Worm (Caenorhabditis elegans): Measurements from ENCODE around the gene C25E10.16.

DNA sequence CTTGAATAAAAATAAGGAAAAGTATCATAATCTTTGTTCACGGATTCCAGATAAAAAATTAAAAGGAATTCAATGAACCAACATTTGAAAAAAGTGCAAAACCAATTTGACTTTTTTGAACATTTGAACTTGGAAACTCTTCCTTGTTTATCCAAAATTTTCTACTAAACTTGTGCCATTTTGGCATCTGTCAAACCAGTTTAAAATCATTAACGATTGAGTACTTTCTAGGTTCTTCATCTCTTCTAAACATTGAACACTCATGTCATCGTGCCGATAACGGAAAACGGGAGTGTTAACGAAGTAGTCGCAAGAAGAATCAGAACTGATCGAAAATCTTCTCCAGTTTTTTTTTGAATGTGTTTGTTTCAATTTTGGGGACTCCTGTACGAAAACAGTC is 24.9 kb upstream of the C25E10.16 start:
- no peak for TF ChIP-seq dpl-1 (GFP tag; optimal IDR thresholded peaks at IDR 0.05)
- no peak for TF ChIP-seq T07F8.4 (tag; optimal IDR thresholded peaks at IDR 0.05)
- no peak for TF ChIP-seq unc-62 (GFP tag; optimal IDR thresholded peaks at IDR 0.05)
- TF ChIP-seq tbx-9 (tag; optimal IDR thresholded peaks at IDR 0.05; ENCODE audit: borderline replicate concordance) = no peak
- no peak for TF ChIP-seq Y56A3A.18 (GFP tag; IDR thresholded peaks at IDR 0.05)
- no peak for TF ChIP-seq mxl-1 (tag; optimal IDR thresholded peaks at IDR 0.05)
- TF ChIP-seq aptf-2 (GFP tag; conservative IDR thresholded peaks at IDR 0.05) = no peak
- TF ChIP-seq T26A5.8 (tag; optimal IDR thresholded peaks at IDR 0.05) = no peak
- no peak for TF ChIP-seq nhr-120 (GFP tag; IDR thresholded peaks at IDR 0.05)
- TF ChIP-seq sea-2 (GFP tag; IDR thresholded peaks at IDR 0.05) = no peak
- no peak for TF ChIP-seq pha-4 (tag; optimal IDR thresholded peaks at IDR 0.05)
- TF ChIP-seq dox-1 (GFP tag; IDR thresholded peaks at IDR 0.05) = no peak

Data from whole organism, young adult.